Fruit fly (Drosophila melanogaster): ENCODE measurements around the gene Sry-delta.

DNA sequence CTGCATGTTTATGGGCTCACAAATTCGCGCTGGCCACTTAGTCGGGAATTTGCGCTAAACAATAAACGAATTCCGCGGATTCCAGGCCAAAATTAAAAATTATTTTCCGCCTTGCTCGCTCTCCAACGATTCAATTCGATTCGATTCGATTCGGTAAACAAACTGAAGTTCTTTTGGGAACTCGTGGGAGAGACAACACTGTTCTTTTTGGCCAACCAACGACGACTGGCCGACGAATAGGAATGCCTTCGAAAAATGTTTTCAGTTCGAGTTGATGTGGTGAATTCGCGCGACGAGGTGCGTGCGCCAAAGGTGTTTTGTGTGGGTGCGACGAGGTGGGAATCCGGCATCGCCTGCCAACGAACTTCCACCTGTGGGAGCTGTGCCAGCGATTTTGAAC lies 8.8 kb downstream of the Sry-delta start, which contains the start of gene CG15528:
- TF ChIP-seq ovo (GFP tag; optimal IDR thresholded peaks at IDR 0.05) = no peak
- no peak for TF ChIP-seq CG12768 (GFP tag; optimal IDR thresholded peaks at IDR 0.05)
- no peak for TF ChIP-seq CG14711 (tag; optimal IDR thresholded peaks at IDR 0.05)
- no peak for TF ChIP-seq CG11617 (GFP tag; optimal IDR thresholded peaks at IDR 0.05)
- no peak for TF ChIP-seq kay (GFP tag; ENCODE audit: borderline replicate concordance)
- no peak for TF ChIP-seq Crg-1 (GFP tag; optimal IDR thresholded peaks at IDR 0.05)
- TF ChIP-seq CG33017 (tag; optimal IDR thresholded peaks at IDR 0.05) = no peak
- TF ChIP-seq CG7045 (GFP tag; optimal IDR thresholded peaks at IDR 0.05) = no peak
- TF ChIP-seq Clk (GFP tag; optimal IDR thresholded peaks at IDR 0.05) = no peak
- no peak for TF ChIP-seq CG1620 (GFP tag; optimal IDR thresholded peaks at IDR 0.05)
- no peak for TF ChIP-seq Mnt (GFP tag; optimal IDR thresholded peaks at IDR 0.05)
- no peak for TF ChIP-seq tj (GFP tag; optimal IDR thresholded peaks at IDR 0.05)
- TF ChIP-seq pad (GFP tag; optimal IDR thresholded peaks at IDR 0.05) = no peak
- no peak for TF ChIP-seq CG5204 (GFP tag; optimal IDR thresholded peaks at IDR 0.05)

Data from whole organism, adult.